Worm (Caenorhabditis elegans) whole organism, L1 larva: ENCODE data around the gene ZK1320.9.
A peak's percentile ranks its signal among the peaks of the same experiment; 100 is the strongest.

Source experiments
- C16A3.4 ChIP-seq: fragments of 150-350 bp; optimal IDR thresholded peaks from 2 replicates; lab custom pipeline; 2014; ENCODE audit warnings: missing biosample characterization, missing genetic modification characterization
- C34B4.2 ChIP-seq: sonication (generic microtip); optimal IDR thresholded peaks from 2 replicates; lab custom pipeline; 2017; ENCODE audit warnings: mild to moderate bottlenecking, missing genetic modification characterization, missing compliant biosample characterization
- F16B12.6 ChIP-seq: fragments of 150-350 bp; optimal IDR thresholded peaks from 2 replicates; lab custom pipeline; 2014; ENCODE audit warnings: missing biosample characterization, missing genetic modification characterization
- Y116A8C.19 ChIP-seq: sonication (generic microtip); optimal IDR thresholded peaks from 2 replicates; lab custom pipeline; 2016; ENCODE audit warnings: missing compliant biosample characterization, missing genetic modification characterization, borderline replicate concordance
- aha-1 ChIP-seq: fragments of 150-350 bp; optimal IDR thresholded peaks from 2 replicates; lab custom pipeline; 2014; ENCODE audit warnings: missing biosample characterization, missing genetic modification characterization
- alr-1 ChIP-seq: fragments of 200-800 bp; sonication (Bioruptor generic); optimal IDR thresholded peaks from 2 replicates; lab custom pipeline; 2018; ENCODE audit warnings: borderline replicate concordance, mild to moderate bottlenecking, missing genetic modification characterization, missing compliant biosample characterization
- ama-1 ChIP-seq: fragments of 150-350 bp; optimal IDR thresholded peaks from 2 replicates; lab custom pipeline; 2014
- ceh-8 ChIP-seq: fragments of 200-800 bp; sonication (Bioruptor generic); optimal IDR thresholded peaks from 2 replicates; lab custom pipeline; 2018; ENCODE audit warnings: mild to moderate bottlenecking, missing genetic modification characterization, moderate library complexity, missing compliant biosample characterization
- ceh-82 ChIP-seq, 3 experiments: fragments of 150-350 bp in 1 of 3; sonication (generic microtip) in 2 of 3; optimal IDR thresholded peaks; 2 replicates each; lab custom pipeline; 2014 to 2017; ENCODE audit warnings: missing biosample characterization in 3 of 3, missing genetic modification characterization in 3 of 3
- ces-1 ChIP-seq: fragments of 150-350 bp; optimal IDR thresholded peaks from 2 replicates; lab custom pipeline; 2014; ENCODE audit warnings: missing biosample characterization, missing genetic modification reagents, missing genetic modification characterization
- dpl-1 ChIP-seq, 3 experiments: fragments of 150-350 bp in 2 of 3; sonication (generic microtip) in 1 of 3; optimal IDR thresholded peaks; 2 replicates each; lab custom pipeline; 2014 to 2017; ENCODE audit warnings: missing biosample characterization in 3 of 3, missing genetic modification characterization in 3 of 3, missing genetic modification reagents in 3 of 3
- dsc-1 ChIP-seq: sonication (generic microtip); optimal IDR thresholded peaks from 2 replicates; lab custom pipeline; 2016; ENCODE audit warnings: mild to moderate bottlenecking, missing genetic modification characterization, missing compliant biosample characterization
- efl-3 ChIP-seq: fragments of 200-800 bp; sonication (Bioruptor generic); optimal IDR thresholded peaks from 2 replicates; lab custom pipeline; 2018; ENCODE audit warnings: mild to moderate bottlenecking, missing genetic modification characterization, missing compliant biosample characterization
- egl-13 ChIP-seq: sonication (generic microtip); optimal IDR thresholded peaks from 2 replicates; lab custom pipeline; 2016; ENCODE audit warnings: missing genotype, missing genetic modification reagents, missing genetic modification characterization, missing compliant biosample characterization
- elt-2 ChIP-seq: sonication (generic microtip); optimal IDR thresholded peaks from 2 replicates; lab custom pipeline; 2016; ENCODE audit warnings: missing genetic modification characterization, mild to moderate bottlenecking, inconsistent platforms, missing compliant biosample characterization, missing genetic modification reagents
- fkh-10 ChIP-seq: sonication (generic microtip); optimal IDR thresholded peaks from 2 replicates; lab custom pipeline; 2017; ENCODE audit warnings: missing biosample characterization, missing genetic modification reagents, missing genetic modification characterization
- fkh-4 ChIP-seq: sonication (generic microtip); optimal IDR thresholded peaks from 2 replicates; lab custom pipeline; 2016; ENCODE audit warnings: missing compliant biosample characterization, missing genetic modification characterization, borderline replicate concordance
- fos-1 ChIP-seq: fragments of 150-350 bp; optimal IDR thresholded peaks from 2 replicates; lab custom pipeline; 2014; ENCODE audit warnings: missing biosample characterization, missing genetic modification characterization
- grh-1 ChIP-seq: fragments of 200-800 bp; sonication (Bioruptor generic); IDR thresholded peaks from 2 replicates; pipeline ENCODE4 v1.3.6; 2022; ENCODE audit warnings: missing genetic modification reagents, missing genetic modification characterization, missing compliant biosample characterization
- hlh-4 ChIP-seq: sonication (generic microtip); optimal IDR thresholded peaks from 2 replicates; lab custom pipeline; 2016; ENCODE audit warnings: mild to moderate bottlenecking, missing genetic modification characterization, missing compliant biosample characterization
- hpl-2 ChIP-seq: fragments of 150-350 bp; optimal IDR thresholded peaks from 2 replicates; lab custom pipeline; 2014; ENCODE audit warnings: missing biosample characterization, missing genetic modification reagents, missing genetic modification characterization
- irx-1 ChIP-seq: sonication (generic microtip); optimal IDR thresholded peaks from 2 replicates; lab custom pipeline; 2016; ENCODE audit warnings: missing genetic modification characterization, missing compliant biosample characterization
- isw-1 ChIP-seq: fragments of 200-800 bp; sonication (Bioruptor generic); IDR thresholded peaks from 2 replicates; pipeline ENCODE4 v1.3.6; 2022; ENCODE audit warnings: missing genetic modification characterization, missing compliant biosample characterization
- jun-1 ChIP-seq: fragments of 150-350 bp; optimal IDR thresholded peaks from 2 replicates; lab custom pipeline; 2014; ENCODE audit warnings: missing biosample characterization, missing genetic modification reagents, missing genetic modification characterization
- lin-14 ChIP-seq: fragments of 200-800 bp; sonication (Bioruptor generic); optimal IDR thresholded peaks from 2 replicates; lab custom pipeline; 2018; ENCODE audit warnings: mild to moderate bottlenecking, missing genetic modification characterization, moderate library complexity, missing compliant biosample characterization
- lin-35 ChIP-seq, 2 experiments: fragments of 150-350 bp; optimal IDR thresholded peaks; 2 replicates each; lab custom pipeline; 2014; ENCODE audit warnings: missing biosample characterization in 2 of 2, missing genetic modification characterization in 2 of 2, missing genetic modification reagents in 2 of 2
- lin-39 ChIP-seq: fragments of 150-350 bp; optimal IDR thresholded peaks from 2 replicates; lab custom pipeline; 2014; ENCODE audit warnings: missing biosample characterization, missing genetic modification reagents, missing genetic modification characterization
- lir-3 ChIP-seq: sonication (generic microtip); optimal IDR thresholded peaks from 2 replicates; lab custom pipeline; 2016; ENCODE audit warnings: mild to moderate bottlenecking, missing genetic modification characterization, moderate library complexity, missing compliant biosample characterization; ENCODE audit not compliant: poor library complexity
- lsy-2 ChIP-seq, 2 experiments: fragments of 150-350 bp; optimal IDR thresholded peaks; 2 replicates each; lab custom pipeline; 2014; ENCODE audit warnings: missing biosample characterization in 2 of 2, missing genetic modification characterization in 2 of 2
- mab-9 ChIP-seq: fragments of 200-800 bp; sonication (Bioruptor generic); IDR thresholded peaks from 2 replicates; pipeline ENCODE4 v1.3.6; 2022; ENCODE audit warnings: missing genetic modification reagents, missing genetic modification characterization, missing compliant biosample characterization
- mdl-1 ChIP-seq, 2 experiments: fragments of 150-350 bp; optimal IDR thresholded peaks; 2 replicates each; lab custom pipeline; 2014 to 2017; ENCODE audit warnings: missing biosample characterization in 2 of 2, missing genetic modification characterization in 2 of 2, inconsistent platforms in 1 of 2
- nhr-11 ChIP-seq: fragments of 150-350 bp; optimal IDR thresholded peaks from 2 replicates; lab custom pipeline; 2014; ENCODE audit warnings: missing biosample characterization, missing genetic modification characterization
- nhr-28 ChIP-seq: fragments of 150-350 bp; optimal IDR thresholded peaks from 2 replicates; lab custom pipeline; 2014; ENCODE audit warnings: missing biosample characterization, missing genetic modification characterization
- nhr-47 ChIP-seq: sonication (generic microtip); optimal IDR thresholded peaks from 2 replicates; lab custom pipeline; 2016; ENCODE audit warnings: mild to moderate bottlenecking, missing genetic modification characterization, moderate library complexity, missing compliant biosample characterization
- nhr-71 ChIP-seq: sonication (generic microtip); optimal IDR thresholded peaks from 2 replicates; lab custom pipeline; 2016; ENCODE audit warnings: mild to moderate bottlenecking, missing genetic modification characterization, moderate library complexity, missing compliant biosample characterization
- nhr-77 ChIP-seq: fragments of 150-350 bp; optimal IDR thresholded peaks from 2 replicates; lab custom pipeline; 2014; ENCODE audit warnings: missing biosample characterization, missing genetic modification characterization
- nhr-84 ChIP-seq: sonication (generic microtip); optimal IDR thresholded peaks from 2 replicates; lab custom pipeline; 2017; ENCODE audit warnings: missing biosample characterization, missing genetic modification characterization
- nhr-85 ChIP-seq: sonication (generic microtip); peaks from one replicate; lab custom pipeline; 2016; ENCODE audit warnings: missing genetic modification characterization, inconsistent platforms, missing compliant biosample characterization
- nhr-90 ChIP-seq: sonication (generic microtip); optimal IDR thresholded peaks from 2 replicates; lab custom pipeline; 2016; ENCODE audit warnings: mild to moderate bottlenecking, missing genetic modification characterization, missing compliant biosample characterization; ENCODE audit not compliant: poor library complexity
- rnt-1 ChIP-seq: sonication (generic microtip); optimal IDR thresholded peaks from 2 replicates; lab custom pipeline; 2016; ENCODE audit warnings: mild to moderate bottlenecking, missing genetic modification characterization, moderate library complexity, missing compliant biosample characterization
- snu-23 ChIP-seq: sonication (generic microtip); optimal IDR thresholded peaks from 2 replicates; lab custom pipeline; 2016; ENCODE audit warnings: missing genetic modification characterization, missing compliant biosample characterization
- sox-4 ChIP-seq: sonication (generic microtip); optimal IDR thresholded peaks from 2 replicates; lab custom pipeline; 2016; ENCODE audit warnings: missing genetic modification characterization, missing compliant biosample characterization
- sptf-1 ChIP-seq: fragments of 150-350 bp; optimal IDR thresholded peaks from 2 replicates; lab custom pipeline; 2014; ENCODE audit warnings: missing biosample characterization, missing genetic modification characterization
- tbx-2 ChIP-seq: sonication (generic microtip); optimal IDR thresholded peaks from 2 replicates; lab custom pipeline; 2016; ENCODE audit warnings: missing genetic modification characterization, missing compliant biosample characterization
- unc-130 ChIP-seq: fragments of 150-350 bp; optimal IDR thresholded peaks from 2 replicates; lab custom pipeline; 2017; ENCODE audit warnings: missing biosample characterization, missing genetic modification characterization, inconsistent platforms
- unc-62 ChIP-seq: fragments of 150-350 bp; optimal IDR thresholded peaks from 2 replicates; lab custom pipeline; 2014; ENCODE audit warnings: missing biosample characterization, missing genetic modification reagents, missing genetic modification characterization
- unc-86 ChIP-seq: sonication (generic microtip); optimal IDR thresholded peaks from 2 replicates; lab custom pipeline; 2016; ENCODE audit warnings: missing genetic modification characterization, missing compliant biosample characterization
- zip-4 ChIP-seq: fragments of 200-800 bp; sonication (Bioruptor generic); optimal IDR thresholded peaks from 2 replicates; lab custom pipeline; 2018; ENCODE audit warnings: mild to moderate bottlenecking, missing genetic modification characterization, moderate library complexity, missing compliant biosample characterization
- ztf-11 ChIP-seq, 2 experiments: sonication (generic microtip); optimal IDR thresholded peaks; 2 replicates each; lab custom pipeline; 2016 to 2017; ENCODE audit warnings: missing genetic modification characterization in 2 of 2, missing biosample characterization in 1 of 2, missing compliant biosample characterization in 1 of 2

ZK1320.9 gene

ce11 chrII:9690067-9690632 lies 3.6 kb upstream of the ZK1320.9 start:
- no peak for TF ChIP-seq ama-1
- TF ChIP-seq grh-1 (GFP tag; lab: Robert Waterston, UW) = no peak
- peak; percentile 24 for TF ChIP-seq nhr-47 (tag; lab: Kevin White, UChicago)
- TF ChIP-seq nhr-84 (tag; lab: Kevin White, UChicago) = no peak
- TF ChIP-seq alr-1 (tag; lab: Kevin White, UChicago) = no peak
- TF ChIP-seq aha-1 (tag; lab: Kevin White, UChicago) = no peak
- peak; percentile 7 for TF ChIP-seq egl-13 (tag; lab: Kevin White, UChicago)
- TF ChIP-seq sox-4 (tag; lab: Kevin White, UChicago) = no peak
- TF ChIP-seq efl-3 (GFP tag; lab: Kevin White, UChicago) = no peak
- TF ChIP-seq unc-86 (tag; lab: Kevin White, UChicago) = peak; percentile 39
- TF ChIP-seq ces-1 (GFP tag; lab: Kevin White, UChicago) = peak; percentile 18
- no peak for TF ChIP-seq ceh-82 (tag; optimal IDR thresholded peaks at IDR 0.05; lab: Kevin White, UChicago)
- no peak for TF ChIP-seq dpl-1 (GFP tag; optimal IDR thresholded peaks at IDR 0.05; lab: Kevin White, UChicago)
- TF ChIP-seq lin-14 (GFP tag; lab: Kevin White, UChicago) = peak; percentile 79
- TF ChIP-seq unc-62 (GFP tag; lab: Kevin White, UChicago) = no peak
- TF ChIP-seq nhr-28 (tag; lab: Kevin White, UChicago) = no peak
- no peak for TF ChIP-seq hpl-2 (GFP tag; lab: Kevin White, UChicago)
- no peak for TF ChIP-seq C34B4.2 (tag; lab: Kevin White, UChicago)
- TF ChIP-seq nhr-11 (tag; lab: Kevin White, UChicago) = no peak
- no peak for TF ChIP-seq snu-23 (GFP tag; lab: Kevin White, UChicago)
- no peak for TF ChIP-seq sptf-1 (tag; lab: Kevin White, UChicago)
- peak in 1 of 2 experiments; percentile 30 for TF ChIP-seq lsy-2 (tag; optimal IDR thresholded peaks at IDR 0.05; lab: Kevin White, UChicago)
- no peak for TF ChIP-seq tbx-2 (tag; lab: Kevin White, UChicago)
- TF ChIP-seq ztf-11 (tag; optimal IDR thresholded peaks at IDR 0.05; lab: Kevin White, UChicago) = no peak
- no peak for TF ChIP-seq lin-39 (tag; lab: Kevin White, UChicago)
- no peak for TF ChIP-seq jun-1 (tag; lab: Kevin White, UChicago)
- TF ChIP-seq fos-1 (tag; lab: Kevin White, UChicago) = no peak
- no peak for TF ChIP-seq Y116A8C.19 (tag; lab: Kevin White, UChicago)
- TF ChIP-seq rnt-1 = no peak
- no peak for TF ChIP-seq nhr-77
- TF ChIP-seq hlh-4 (tag; lab: Kevin White, UChicago) = no peak
- TF ChIP-seq fkh-4 = no peak
- no peak for TF ChIP-seq mab-9 (GFP tag; lab: Robert Waterston, UW)
- TF ChIP-seq ceh-8 = peak; percentile 96
- TF ChIP-seq mdl-1 (tag; optimal IDR thresholded peaks at IDR 0.05; lab: Kevin White, UChicago) = no peak
- peak; percentile 98 for TF ChIP-seq fkh-10 (GFP tag; lab: Kevin White, UChicago)
- no peak for TF ChIP-seq zip-4 (GFP tag; lab: Kevin White, UChicago)
- no peak for TF ChIP-seq nhr-90 (tag; lab: Kevin White, UChicago)
- TF ChIP-seq F16B12.6 (tag; lab: Kevin White, UChicago) = no peak
- TF ChIP-seq irx-1 (tag; lab: Kevin White, UChicago) = peak; percentile 9
- peak; percentile 28 for TF ChIP-seq nhr-71 (tag; lab: Kevin White, UChicago)

ce11 chrII:9684175-9684574 lies 2.3 kb downstream of the ZK1320.9 start:
- TF ChIP-seq isw-1 (GFP tag; lab: Robert Waterston, UW) (no peak), dsc-1 (tag; lab: Kevin White, UChicago) (no peak), tbx-2 (tag; lab: Kevin White, UChicago) (no peak), fkh-4 (no peak), lir-3 (tag; lab: Kevin White, UChicago) (no peak), lin-35 (GFP tag; optimal IDR thresholded peaks at IDR 0.05; lab: Kevin White, UChicago) (no peak), nhr-85 (no peak), elt-2 (tag; lab: Kevin White, UChicago) (no peak), fkh-10 (GFP tag; lab: Kevin White, UChicago) (no peak), unc-130 (tag; lab: Kevin White, UChicago) (no peak), C16A3.4 (tag; lab: Kevin White, UChicago) (no peak), ztf-11 (tag; optimal IDR thresholded peaks at IDR 0.05; lab: Kevin White, UChicago) (no peak)
